Fruit fly (Drosophila melanogaster) whole organism, embryonic: ENCODE results near the gene CG34310.

Source experiments
- ATbp ChIP-seq: fragments of 200-800 bp; sonication (Bioruptor generic); optimal IDR thresholded peaks from 2 replicates; lab custom pipeline; 2017; ENCODE audit warnings: missing biosample characterization, mild to moderate bottlenecking, missing genetic modification characterization, missing genetic modification reagents
- Atf6 ChIP-seq: fragments of 200-800 bp; sonication (Bioruptor generic); IDR thresholded peaks from 2 replicates; pipeline ENCODE4 v1.3.6; 2022; ENCODE audit warnings: missing biosample characterization, missing genetic modification characterization
- B-H2 ChIP-seq: fragments of 200-800 bp; sonication (Bioruptor generic); optimal IDR thresholded peaks from 2 replicates; lab custom pipeline; 2018; ENCODE audit warnings: missing biosample characterization, mild to moderate bottlenecking, missing genetic modification characterization
- CG10209 ChIP-seq: fragments of 200-800 bp; sonication (Bioruptor generic); optimal IDR thresholded peaks from 3 replicates; lab custom pipeline; 2017; ENCODE audit warnings: missing biosample characterization, mild to moderate bottlenecking, missing genetic modification characterization, missing genetic modification reagents
- CG10274 ChIP-seq: fragments of 200-800 bp; sonication (Bioruptor generic); optimal IDR thresholded peaks from 3 replicates; lab custom pipeline; 2017; ENCODE audit warnings: missing biosample characterization, mild to moderate bottlenecking, missing genetic modification characterization
- CG11085 ChIP-seq: fragments of 200-800 bp; sonication (Bioruptor generic); IDR thresholded peaks from 2 replicates; pipeline ENCODE4 v1.3.6; 2022; ENCODE audit warnings: missing biosample characterization, missing genetic modification characterization
- CG11398 ChIP-seq: fragments of 200-800 bp; sonication (Bioruptor generic); optimal IDR thresholded peaks from 2 replicates; lab custom pipeline; 2016; ENCODE audit warnings: missing biosample characterization, missing genetic modification characterization
- CG11695 ChIP-seq: fragments of 200-800 bp; sonication (Bioruptor generic); IDR thresholded peaks from 3 replicates; pipeline ENCODE4 v1.3.6; 2022; ENCODE audit warnings: missing biosample characterization, missing genetic modification characterization
- CG12236 ChIP-seq: fragments of 200-800 bp; sonication (Bioruptor generic); optimal IDR thresholded peaks from 2 replicates; lab custom pipeline; 2016; ENCODE audit warnings: missing biosample characterization, missing genetic modification characterization
- CG12942 ChIP-seq: fragments of 200-800 bp; sonication (Bioruptor generic); optimal IDR thresholded peaks from 3 replicates; lab custom pipeline; 2016; ENCODE audit warnings: missing biosample characterization, missing genetic modification characterization
- CG13624 ChIP-seq: fragments of 200-800 bp; sonication (Bioruptor generic); optimal IDR thresholded peaks from 2 replicates; lab custom pipeline; 2016; ENCODE audit warnings: missing biosample characterization, missing genetic modification characterization
- CG14050 ChIP-seq: fragments of 200-800 bp; sonication (Bioruptor generic); IDR thresholded peaks from 3 replicates; pipeline ENCODE4 v1.3.6; 2022; ENCODE audit warnings: missing biosample characterization, missing genetic modification characterization
- CG15011 ChIP-seq: fragments of 200-800 bp; sonication (Bioruptor generic); optimal IDR thresholded peaks from 3 replicates; lab custom pipeline; 2018; ENCODE audit warnings: missing biosample characterization, mild to moderate bottlenecking, missing genetic modification characterization
- CG18599 ChIP-seq: fragments of 200-800 bp; sonication (Bioruptor generic); optimal IDR thresholded peaks from 3 replicates; lab custom pipeline; 2017; ENCODE audit warnings: missing biosample characterization, missing genetic modification characterization, mild to moderate bottlenecking, moderate library complexity, missing genetic modification reagents
- CG2875 ChIP-seq: fragments of 200-800 bp; sonication (Bioruptor generic); optimal IDR thresholded peaks from 2 replicates; lab custom pipeline; 2017; ENCODE audit warnings: missing biosample characterization, mild to moderate bottlenecking, missing genetic modification characterization, missing genetic modification reagents
- CG31441 ChIP-seq: fragments of 200-800 bp; sonication (Bioruptor generic); IDR thresholded peaks from 2 replicates; pipeline ENCODE4 v1.3.6; 2022; ENCODE audit warnings: missing biosample characterization, missing genetic modification characterization
- CG7372 ChIP-seq: fragments of 200-800 bp; sonication (Bioruptor generic); IDR thresholded peaks from 2 replicates; pipeline ENCODE4 v1.3.6; 2022; ENCODE audit warnings: missing biosample characterization, missing genetic modification characterization
- CG7745 ChIP-seq: fragments of 200-800 bp; sonication (Bioruptor generic); optimal IDR thresholded peaks from 2 replicates; lab custom pipeline; 2018; ENCODE audit warnings: missing biosample characterization, mild to moderate bottlenecking, missing genetic modification characterization, moderate library complexity
- CG9437 ChIP-seq: fragments of 200-800 bp; sonication (Bioruptor generic); optimal IDR thresholded peaks from 2 replicates; lab custom pipeline; 2018; ENCODE audit warnings: missing biosample characterization, mild to moderate bottlenecking, missing genetic modification characterization
- CG9609 ChIP-seq: fragments of 200-800 bp; sonication (Bioruptor generic); optimal IDR thresholded peaks from 3 replicates; lab custom pipeline; 2016; ENCODE audit warnings: missing biosample characterization, missing genetic modification characterization
- CG9876 ChIP-seq: fragments of 200-800 bp; sonication (Bioruptor generic); optimal IDR thresholded peaks from 2 replicates; lab custom pipeline; 2016; ENCODE audit warnings: missing biosample characterization, missing genetic modification characterization
- CkIIα-i1 ChIP-seq: fragments of 200-800 bp; sonication (Bioruptor generic); IDR thresholded peaks from 2 replicates; pipeline ENCODE4 v1.3.6; 2022; ENCODE audit warnings: missing biosample characterization, missing genetic modification characterization
- Dp ChIP-seq: fragments of 200-800 bp; sonication (Bioruptor generic); optimal IDR thresholded peaks from 2 replicates; lab custom pipeline; 2018; ENCODE audit warnings: missing biosample characterization, mild to moderate bottlenecking, missing genetic modification characterization, moderate library complexity
- E2f2 ChIP-seq: fragments of 200-800 bp; sonication (Bioruptor generic); IDR thresholded peaks from 2 replicates; pipeline ENCODE4 v1.3.6; 2022; ENCODE audit warnings: missing biosample characterization, missing genetic modification characterization
- Fer3 ChIP-seq: fragments of 200-800 bp; sonication (Bioruptor generic); optimal IDR thresholded peaks from 2 replicates; lab custom pipeline; 2018; ENCODE audit warnings: missing biosample characterization, mild to moderate bottlenecking, missing genetic modification characterization, moderate library complexity
- HLH4C ChIP-seq: fragments of 200-800 bp; sonication (Bioruptor generic); IDR thresholded peaks from 3 replicates; pipeline ENCODE4 v1.3.6; 2022; ENCODE audit warnings: missing biosample characterization, missing genetic modification characterization; ENCODE audit not compliant: partially characterized antibody
- Lhr ChIP-seq: fragments of 200-800 bp; sonication (Bioruptor generic); optimal IDR thresholded peaks from 3 replicates; lab custom pipeline; 2017; ENCODE audit warnings: mild to moderate bottlenecking, missing biosample characterization, missing genetic modification reagents, missing genetic modification characterization
- Mad ChIP-seq: fragments of 200-800 bp; sonication (Bioruptor generic); optimal IDR thresholded peaks from 2 replicates; lab custom pipeline; 2016; ENCODE audit warnings: missing biosample characterization, missing genetic modification characterization
- Max ChIP-seq: fragments of 200-800 bp; sonication (Bioruptor generic); optimal IDR thresholded peaks from 2 replicates; lab custom pipeline; 2016; ENCODE audit warnings: missing biosample characterization, mild to moderate bottlenecking, missing genetic modification characterization
- Mrtf ChIP-seq: fragments of 200-800 bp; sonication (Bioruptor generic); IDR thresholded peaks from 3 replicates; pipeline ENCODE4 v1.3.6; 2022; ENCODE audit warnings: missing biosample characterization, missing genetic modification characterization
- Poxn ChIP-seq: fragments of 200-800 bp; sonication (Bioruptor generic); IDR thresholded peaks from 2 replicates; pipeline ENCODE4 v1.3.6; 2022; ENCODE audit warnings: missing biosample characterization, missing genetic modification characterization
- Ravus ChIP-seq: fragments of 200-800 bp; sonication (Bioruptor generic); IDR thresholded peaks from 2 replicates; pipeline ENCODE4 v1.3.6; 2022; ENCODE audit warnings: missing biosample characterization, missing genetic modification characterization
- Xrp1 ChIP-seq: fragments of 200-800 bp; sonication (Bioruptor generic); IDR thresholded peaks from 2 replicates; pipeline ENCODE4 v1.3.6; 2022; ENCODE audit warnings: missing biosample characterization, missing genetic modification characterization
- ci ChIP-seq: fragments of 200-800 bp; sonication (Bioruptor generic); IDR thresholded peaks from 3 replicates; pipeline ENCODE4 v1.3.6; 2022; ENCODE audit warnings: missing biosample characterization, missing genetic modification characterization
- fu2 ChIP-seq: fragments of 200-800 bp; sonication (Bioruptor generic); optimal IDR thresholded peaks from 2 replicates; lab custom pipeline; 2016; ENCODE audit warnings: missing biosample characterization, missing genetic modification characterization
- gem ChIP-seq: fragments of 200-800 bp; sonication (Bioruptor generic); optimal IDR thresholded peaks from 2 replicates; lab custom pipeline; 2019; ENCODE audit warnings: missing biosample characterization, mild to moderate bottlenecking, missing genetic modification characterization, moderate library complexity
- gsb ChIP-seq: fragments of 200-800 bp; sonication (Bioruptor generic); IDR thresholded peaks from 2 replicates; pipeline ENCODE4 v1.3.6; 2022; ENCODE audit warnings: missing biosample characterization, missing genetic modification characterization
- gsb-n ChIP-seq: fragments of 200-800 bp; sonication (Bioruptor generic); optimal IDR thresholded peaks from 3 replicates; lab custom pipeline; 2018; ENCODE audit warnings: missing biosample characterization, mild to moderate bottlenecking, missing genetic modification characterization
- hkb ChIP-seq, 2 experiments: fragments of 200-800 bp in 1 of 2; fragments of >200 bp in 1 of 2; sonication (Bioruptor generic) in 1 of 2; IDR thresholded peaks in 1 of 2; optimal IDR thresholded peaks in 1 of 2; 2 replicates each; pipeline versions ENCODE4 v1.3.6 to Lab custom; 2017 to 2022; ENCODE audit warnings: missing biosample characterization in 1 of 2, missing genetic modification characterization in 1 of 2
- klu ChIP-seq: fragments of 200-800 bp; sonication (Bioruptor generic); IDR thresholded peaks from 2 replicates; pipeline ENCODE4 v1.3.6; 2022; ENCODE audit warnings: missing biosample characterization, missing genetic modification characterization
- knrl ChIP-seq: fragments of 200-800 bp; sonication (Bioruptor generic); IDR thresholded peaks from 3 replicates; pipeline ENCODE4 v1.3.6; 2022; ENCODE audit warnings: missing biosample characterization, missing genetic modification characterization; ENCODE audit not compliant: partially characterized antibody
- onecut ChIP-seq: fragments of 200-800 bp; sonication (Bioruptor generic); IDR thresholded peaks from 2 replicates; pipeline ENCODE4 v1.3.6; 2022; ENCODE audit warnings: missing biosample characterization, missing genetic modification characterization
- pita ChIP-seq: fragments of 200-800 bp; sonication (Bioruptor generic); optimal IDR thresholded peaks from 2 replicates; lab custom pipeline; 2017; ENCODE audit warnings: missing biosample characterization, mild to moderate bottlenecking, missing genetic modification characterization
- pros ChIP-seq: fragments of 200-800 bp; sonication (Bioruptor generic); optimal IDR thresholded peaks from 3 replicates; lab custom pipeline; 2019; ENCODE audit warnings: missing biosample characterization, mild to moderate bottlenecking, missing genetic modification characterization, moderate library complexity
- psq ChIP-seq: fragments of 200-800 bp; sonication (Bioruptor generic); optimal IDR thresholded peaks from 2 replicates; lab custom pipeline; 2017; ENCODE audit warnings: missing biosample characterization, missing genetic modification characterization
- run ChIP-seq: fragments of 200-800 bp; sonication (Bioruptor generic); optimal IDR thresholded peaks from 3 replicates; lab custom pipeline; 2018; ENCODE audit warnings: missing biosample characterization, mild to moderate bottlenecking, missing genetic modification characterization
- sc ChIP-seq, 3 experiments: fragments of >200 bp in 2 of 3; fragments of 200-800 bp in 1 of 3; sonication (Bioruptor generic) in 1 of 3; optimal IDR thresholded peaks; 2 replicates in 2 of 3; 3 replicates in 1 of 3; lab custom pipeline; 2017; ENCODE audit warnings: mild to moderate bottlenecking in 1 of 3, missing biosample characterization in 1 of 3, missing genetic modification characterization in 1 of 3, missing genetic modification reagents in 1 of 3
- scrt ChIP-seq: fragments of 200-800 bp; sonication (Bioruptor generic); optimal IDR thresholded peaks from 2 replicates; lab custom pipeline; 2018; ENCODE audit warnings: missing biosample characterization, mild to moderate bottlenecking, missing genetic modification characterization, moderate library complexity
- slbo ChIP-seq: fragments of 200-800 bp; sonication (Bioruptor generic); IDR thresholded peaks from 2 replicates; pipeline ENCODE4 v1.3.6; 2022; ENCODE audit warnings: missing biosample characterization, missing genetic modification characterization
- trem ChIP-seq: fragments of 200-800 bp; optimal IDR thresholded peaks from 3 replicates; lab custom pipeline; 2019; ENCODE audit warnings: missing biosample characterization, mild to moderate bottlenecking, missing genetic modification characterization, moderate library complexity
- tx ChIP-seq: fragments of 200-800 bp; sonication (Bioruptor generic); optimal IDR thresholded peaks from 2 replicates; lab custom pipeline; 2016; ENCODE audit warnings: missing biosample characterization, missing genetic modification characterization

The CG34310 gene

DNA sequence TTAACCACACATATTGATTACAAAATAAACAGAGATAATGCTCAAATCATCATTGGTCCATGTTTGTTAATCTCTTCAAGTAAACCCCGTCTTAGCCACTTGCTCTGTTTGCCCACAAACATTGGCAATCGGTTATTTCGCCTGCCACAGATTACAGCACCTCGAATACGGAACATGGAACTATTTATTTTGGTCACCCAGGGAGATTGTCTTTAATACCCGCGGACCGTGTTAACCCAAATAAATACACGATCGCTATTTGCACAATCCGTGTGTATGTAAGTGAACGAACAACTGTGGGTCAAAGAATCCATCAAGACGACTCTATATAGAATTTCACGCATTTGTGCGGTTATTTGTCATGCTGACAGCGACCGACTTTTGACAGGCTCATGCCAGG, 37.3 kb downstream of the CG34310 start (continued):
- TF ChIP-seq pros (GFP tag; lab: Kevin White, UChicago) (no peak), Lhr (GFP tag; lab: Kevin White, UChicago) (peak; percentile 25), CG10274 (GFP tag; lab: Kevin White, UChicago) (no peak), CG13624 (GFP tag; lab: Kevin White, UChicago) (no peak), Fer3 (tag; lab: Kevin White, UChicago) (no peak), Max (GFP tag; lab: Kevin White, UChicago) (no peak), ci (GFP tag; lab: Robert Waterston, UW) (peak; percentile 67; the same call in 2 of the 3 replicates), CG11695 (no peak), CG11398 (GFP tag; lab: Kevin White, UChicago) (peak; percentile 60), CG9609 (GFP tag; lab: Kevin White, UChicago) (no peak), psq (GFP tag; lab: Kevin White, UChicago) (no peak), CG12236 (GFP tag; lab: Kevin White, UChicago) (peak; percentile 38), E2f2 (no peak), knrl (GFP tag; lab: Robert Waterston, UW) (no peak), klu (no peak), CG12942 (GFP tag; lab: Kevin White, UChicago) (peak; percentile 12), Atf6 (GFP tag; lab: Robert Waterston, UW) (no peak), Poxn (GFP tag; lab: Robert Waterston, UW) (no peak), CG18599 (GFP tag; lab: Kevin White, UChicago) (no peak), B-H2 (no peak), tx (GFP tag; lab: Kevin White, UChicago) (no peak), CG7372 (GFP tag; lab: Robert Waterston, UW) (no peak), run (tag; lab: Kevin White, UChicago) (peak; percentile 30), CG7745 (peak; percentile 74), Mrtf (GFP tag; lab: Robert Waterston, UW) (no peak), trem (peak; percentile 5), CG2875 (GFP tag; lab: Kevin White, UChicago) (peak; percentile 53), Ravus (no peak), sc (optimal IDR thresholded peaks at IDR 0.05; lab: Kevin White, UChicago) (no peak), sc (GFP tag; optimal IDR thresholded peaks at IDR 0.05; lab: Kevin White, UChicago) (peak; percentile 67), CG31441 (peak; percentile 18; the same call in 1 of the 2 replicates), gsb-n (tag; lab: Kevin White, UChicago) (peak; percentile 67), CG9876 (peak; percentile 20), Xrp1 (GFP tag; lab: Robert Waterston, UW) (peak; percentile 77), CG10209 (GFP tag; lab: Kevin White, UChicago) (peak; percentile 64), Dp (no peak), hkb (optimal IDR thresholded peaks at IDR 0.05; lab: Kevin White, UChicago) (no peak), hkb (GFP tag; IDR thresholded peaks at IDR 0.05; lab: Robert Waterston, UW) (0 out of 2 replicates have a peak, but pooled peaks have one; percentile 22), gem (tag; lab: Kevin White, UChicago) (peak; percentile 55), HLH4C (GFP tag; lab: Robert Waterston, UW) (no peak), CkIIα-i1 (GFP tag; lab: Robert Waterston, UW) (no peak), CG14050 (GFP tag; lab: Robert Waterston, UW) (no peak), slbo (no peak), CG9437 (GFP tag; lab: Kevin White, UChicago) (no peak), fu2 (GFP tag; lab: Kevin White, UChicago) (no peak), onecut (GFP tag; lab: Robert Waterston, UW) (no peak), ATbp (GFP tag; lab: Kevin White, UChicago) (peak; percentile 48), Mad (GFP tag; lab: Kevin White, UChicago) (no peak), CG15011 (peak; percentile 45), CG11085 (GFP tag; lab: Robert Waterston, UW) (no peak), scrt (no peak), gsb (GFP tag; lab: Robert Waterston, UW) (no peak), pita (GFP tag; lab: Kevin White, UChicago) (no peak)
